Worm (Caenorhabditis elegans): Measurements from ENCODE around the gene K07E8.7.
"Not testable (repeated sequence)": the region's sequence is repeated elsewhere in the genome, so short reads cannot be mapped to it uniquely, and the experiment has no call there.

Gene K07E8.7

DNA sequence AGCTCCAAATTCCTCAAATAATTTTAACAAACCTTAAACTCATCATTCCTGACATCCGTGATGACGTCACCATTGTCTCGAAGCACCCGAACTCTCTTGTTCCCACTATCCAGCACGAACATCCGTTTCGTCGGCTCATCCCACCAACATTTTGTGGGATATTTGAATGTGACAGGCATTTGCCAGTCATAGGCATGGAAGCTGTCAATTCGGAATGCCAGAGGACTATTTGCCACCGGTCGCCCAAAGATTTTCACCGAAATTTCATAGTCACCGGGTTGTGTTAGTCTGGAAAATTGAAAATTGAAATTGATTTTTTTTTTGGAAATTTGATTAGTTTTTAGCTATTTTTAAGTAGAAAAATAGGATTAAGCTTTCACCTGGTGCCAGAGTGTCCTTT, 53.5 kb downstream of the K07E8.7 start:
- TF ChIP-seq unc-62 (GFP tag; optimal IDR thresholded peaks at IDR 0.05), result no peak

DNA sequence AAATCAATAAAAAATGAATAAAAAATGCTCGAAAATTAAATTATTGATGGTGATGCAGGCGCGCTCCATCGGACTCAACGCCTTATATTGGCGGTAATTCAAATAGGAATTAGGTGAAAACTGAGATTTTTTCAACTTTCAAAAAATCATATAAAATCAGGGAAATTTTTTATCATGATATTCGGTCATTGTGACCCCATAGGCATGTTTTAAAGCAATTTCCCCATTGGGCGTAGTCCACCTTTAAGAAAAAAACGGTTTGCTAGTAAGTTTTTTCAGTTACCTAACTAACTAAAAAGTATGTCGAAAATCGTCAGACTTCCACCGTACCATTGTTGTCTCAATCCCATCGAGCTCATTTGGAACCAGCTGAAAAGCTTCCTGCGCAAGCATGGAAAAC, 56.9 kb downstream of the K07E8.7 start, which contains the start of gene W08F4.1:
W08F4.1 (plus strand) TSS at position 301 of the 400 bp plus-strand sequence.
- TF ChIP-seq unc-62 (GFP tag; optimal IDR thresholded peaks at IDR 0.05), result not testable (repeated sequence)

DNA sequence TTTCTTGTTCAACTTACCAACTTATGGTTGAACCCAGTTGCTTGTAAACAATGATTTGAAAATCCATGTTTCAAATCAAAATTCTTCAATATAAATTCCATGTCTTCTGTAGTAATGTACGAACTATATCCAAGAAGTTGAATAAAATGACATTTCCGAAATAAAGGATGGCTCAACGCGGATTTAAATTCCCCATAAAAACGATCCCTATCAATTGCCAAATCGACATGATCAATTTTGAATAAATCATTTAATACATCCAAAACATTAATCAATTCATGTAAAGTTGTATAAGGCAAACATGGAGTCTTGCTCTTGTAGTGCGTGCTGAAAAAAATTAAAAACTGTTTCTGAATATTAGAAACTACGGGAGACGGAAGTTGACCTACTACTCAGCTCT, 59.1 kb downstream of the K07E8.7 start, which contains the start of gene W08F4.10:
W08F4.10 (minus strand) TSS at position 101 of the 400 bp plus-strand sequence.
- TF ChIP-seq unc-62 (GFP tag; optimal IDR thresholded peaks at IDR 0.05), result no peak
